Fruit fly (Drosophila melanogaster): ENCODE results near the gene Reg-2.

DNA sequence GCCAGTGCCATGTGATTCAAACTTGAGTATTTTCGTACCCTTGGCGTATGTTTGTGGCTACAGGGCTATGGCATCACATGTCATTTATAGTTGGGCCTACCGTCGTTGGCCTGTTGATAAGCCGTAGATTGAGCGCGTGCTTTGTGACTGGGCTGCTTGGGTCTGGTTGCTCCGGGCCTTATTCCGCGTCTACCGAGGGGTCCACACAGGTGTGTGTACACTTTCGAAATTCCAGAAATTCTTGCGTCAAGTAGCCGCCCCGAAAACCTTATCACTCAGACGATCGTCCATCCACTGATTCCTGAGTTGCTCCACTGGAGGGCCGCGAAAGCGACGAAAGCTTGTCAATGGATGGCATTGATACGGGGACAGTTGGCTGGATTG lies 31.7 kb upstream of the Reg-2 start:
- TF ChIP-seq cic (GFP tag; optimal IDR thresholded peaks at IDR 0.05) (peak; percentile 73), CG14711 (tag; optimal IDR thresholded peaks at IDR 0.05) (no peak), bab1 (GFP tag; optimal IDR thresholded peaks at IDR 0.05) (no peak), CG5204 (GFP tag; optimal IDR thresholded peaks at IDR 0.05) (peak; percentile 2), kay (GFP tag; ENCODE audit: borderline replicate concordance) (peak; percentile 26), tj (GFP tag; optimal IDR thresholded peaks at IDR 0.05) (no peak), CG7045 (GFP tag; optimal IDR thresholded peaks at IDR 0.05) (no peak), CG12768 (GFP tag; optimal IDR thresholded peaks at IDR 0.05) (no peak), CG11617 (GFP tag; optimal IDR thresholded peaks at IDR 0.05) (no peak), cnc (optimal IDR thresholded peaks at IDR 0.05) (no peak), ovo (GFP tag; optimal IDR thresholded peaks at IDR 0.05) (no peak), Crg-1 (GFP tag; optimal IDR thresholded peaks at IDR 0.05) (no peak)
